ENCODE assay signal across 2 worm cellular contexts in the genomic region with DNA sequence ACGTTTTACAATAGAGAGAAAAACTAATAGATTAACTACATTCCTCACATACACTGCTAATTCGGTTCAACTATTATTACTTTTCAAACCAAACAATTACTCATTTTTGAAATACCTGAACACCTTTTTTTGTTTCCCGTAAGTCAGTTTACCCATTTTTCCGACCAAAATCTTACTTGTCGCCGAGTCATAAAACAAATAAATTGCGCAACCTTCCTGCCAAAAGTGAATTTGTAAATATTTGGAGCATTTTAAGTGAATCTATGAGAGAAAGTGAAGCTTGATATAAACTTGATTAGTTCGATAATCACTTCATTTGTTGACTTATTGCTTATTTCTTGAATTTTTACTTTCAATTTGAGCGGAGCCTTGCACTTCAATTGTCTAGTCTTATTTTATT.
TF ChIP-seq lines count a peak whose summit lies in the region.

No protein-coding gene starts in this region.

TF ChIP-seq in whole organism, L3 larva, 47 proteins besides CTCF, POLR2A, EP300 and RAD21:
- TF ChIP-seq pha-4 (tag; optimal IDR thresholded peaks at IDR 0.05; lab: Kevin White, UChicago) (peak; percentile 57), ceh-9 (tag; optimal IDR thresholded peaks at IDR 0.05; lab: Kevin White, UChicago) (no peak)
TF ChIP-seq in whole organism, L3 larva: peak in this region for 1.

TF ChIP-seq in whole organism, mixed stage, embryonic, 35 proteins besides CTCF, POLR2A, EP300 and RAD21:
- TF ChIP-seq ceh-43 (GFP tag; optimal IDR thresholded peaks at IDR 0.05; lab: Kevin White, UChicago), result no peak
- TF ChIP-seq zip-8 (tag; optimal IDR thresholded peaks at IDR 0.05; lab: Kevin White, UChicago), result peak; percentile 65
TF ChIP-seq in whole organism, mixed stage, embryonic: peak in this region for 1.

Comparison
In these comparisons a context has a peak if more than half of its experiments do, and no peak if none do; other contexts are left out.
1. Of the 11 proteins assayed by ChIP-seq in both whole organism, L3 larva and whole organism, mixed stage, embryonic: peak only in whole organism, L3 larva: pha-4; only in whole organism, mixed stage, embryonic: none; in both: none; in neither: 10.